Fruit fly (Drosophila melanogaster) whole organism, embryonic: Measurements from ENCODE around the gene Ku80.

ENCODE experiments used
- ATbp ChIP-seq: fragments of 200-800 bp; sonication (Bioruptor generic); optimal IDR thresholded peaks from 2 replicates; lab custom pipeline; 2017; ENCODE audit warnings: missing biosample characterization, mild to moderate bottlenecking, missing genetic modification characterization, missing genetic modification reagents
- Ada2b ChIP-seq: fragments of 200-800 bp; sonication (Bioruptor generic); IDR thresholded peaks from 2 replicates; pipeline ENCODE4 v1.3.6; 2022; ENCODE audit warnings: missing biosample characterization, missing genetic modification characterization
- Antp ChIP-seq: fragments of 200-800 bp; sonication (Bioruptor generic); optimal IDR thresholded peaks from 3 replicates; lab custom pipeline; 2016; ENCODE audit warnings: missing biosample characterization, missing genetic modification characterization
- Bgb ChIP-seq: fragments of 200-800 bp; sonication (Bioruptor generic); IDR thresholded peaks from 2 replicates; pipeline ENCODE4 v1.3.6; 2022; ENCODE audit warnings: missing biosample characterization, missing genetic modification characterization; ENCODE audit not compliant: partially characterized antibody
- Bteb2 ChIP-seq: fragments of 200-800 bp; sonication (Bioruptor generic); optimal IDR thresholded peaks from 2 replicates; lab custom pipeline; 2016; ENCODE audit warnings: missing biosample characterization, missing genetic modification characterization
- CG1024 ChIP-seq: fragments of 200-800 bp; sonication (Bioruptor generic); IDR thresholded peaks from 2 replicates; pipeline ENCODE4 v1.3.6; 2022; ENCODE audit warnings: missing biosample characterization, missing genetic modification characterization
- CG13123 ChIP-seq: fragments of 200-800 bp; sonication (Bioruptor generic); optimal IDR thresholded peaks from 2 replicates; lab custom pipeline; 2016; ENCODE audit warnings: missing biosample characterization, missing genetic modification characterization
- CG13624 ChIP-seq: fragments of 200-800 bp; sonication (Bioruptor generic); optimal IDR thresholded peaks from 2 replicates; lab custom pipeline; 2016; ENCODE audit warnings: missing biosample characterization, missing genetic modification characterization
- CG13775 ChIP-seq: fragments of 200-800 bp; sonication (Bioruptor generic); optimal IDR thresholded peaks from 3 replicates; lab custom pipeline; 2017; ENCODE audit warnings: missing biosample characterization, mild to moderate bottlenecking, missing genetic modification characterization
- CG14014 ChIP-seq: fragments of 200-800 bp; sonication (Bioruptor generic); IDR thresholded peaks from 2 replicates; pipeline ENCODE4 v1.3.6; 2022; ENCODE audit warnings: missing biosample characterization, missing genetic modification characterization
- CG16863 ChIP-seq: fragments of 200-800 bp; sonication (Bioruptor generic); optimal IDR thresholded peaks from 3 replicates; lab custom pipeline; 2016; ENCODE audit warnings: missing biosample characterization, missing genetic modification characterization
- CG17612 ChIP-seq: fragments of 200-800 bp; sonication (Bioruptor generic); IDR thresholded peaks from 2 replicates; pipeline ENCODE4 v1.3.6; 2022; ENCODE audit warnings: missing biosample characterization, missing genetic modification characterization
- CG2202 ChIP-seq: fragments of 200-800 bp; sonication (Bioruptor generic); optimal IDR thresholded peaks from 2 replicates; lab custom pipeline; 2018; ENCODE audit warnings: missing biosample characterization, mild to moderate bottlenecking, missing genetic modification characterization
- CG30431 ChIP-seq: fragments of 200-800 bp; sonication (Bioruptor generic); optimal IDR thresholded peaks from 2 replicates; lab custom pipeline; 2017; ENCODE audit warnings: missing biosample characterization, missing genetic modification characterization
- CG6654 ChIP-seq: fragments of 200-800 bp; sonication (Bioruptor generic); optimal IDR thresholded peaks from 2 replicates; lab custom pipeline; 2017; ENCODE audit warnings: missing biosample characterization, mild to moderate bottlenecking, missing genetic modification characterization
- CG6854 ChIP-seq: fragments of 200-800 bp; sonication (Bioruptor generic); optimal IDR thresholded peaks from 3 replicates; lab custom pipeline; 2017; ENCODE audit warnings: missing biosample characterization, mild to moderate bottlenecking, missing genetic modification characterization
- CG8089 ChIP-seq: fragments of 200-800 bp; sonication (Bioruptor generic); optimal IDR thresholded peaks from 3 replicates; lab custom pipeline; 2016; ENCODE audit warnings: missing biosample characterization, missing genetic modification characterization
- CG9797 ChIP-seq: fragments of 200-800 bp; sonication (Bioruptor generic); optimal IDR thresholded peaks from 3 replicates; lab custom pipeline; 2018; ENCODE audit warnings: missing biosample characterization, mild to moderate bottlenecking, missing genetic modification characterization
- Dbx ChIP-seq: fragments of 200-800 bp; sonication (Bioruptor generic); IDR thresholded peaks from 3 replicates; pipeline ENCODE4 v1.3.6; 2022; ENCODE audit warnings: missing biosample characterization, missing genetic modification characterization
- Dip3 ChIP-seq: fragments of 200-800 bp; sonication (Bioruptor generic); optimal IDR thresholded peaks from 3 replicates; lab custom pipeline; 2016; ENCODE audit warnings: missing biosample characterization, missing genetic modification characterization
- Dp ChIP-seq: fragments of 200-800 bp; sonication (Bioruptor generic); optimal IDR thresholded peaks from 2 replicates; lab custom pipeline; 2018; ENCODE audit warnings: missing biosample characterization, mild to moderate bottlenecking, missing genetic modification characterization, moderate library complexity
- Dref ChIP-seq: fragments of 200-800 bp; sonication (Bioruptor generic); IDR thresholded peaks from 2 replicates; pipeline ENCODE4 v1.3.6; 2022; ENCODE audit warnings: missing biosample characterization, missing genetic modification characterization
- Hand ChIP-seq: fragments of 200-800 bp; sonication (Bioruptor generic); optimal IDR thresholded peaks from 2 replicates; lab custom pipeline; 2017; ENCODE audit warnings: mild to moderate bottlenecking, missing biosample characterization, missing genetic modification reagents, missing genetic modification characterization
- Hr51 ChIP-seq, 2 experiments: fragments of 200-800 bp; sonication (Bioruptor generic); optimal IDR thresholded peaks; 2 replicates in 1 of 2; 3 replicates in 1 of 2; lab custom pipeline; 2016 to 2018; ENCODE audit warnings: missing biosample characterization in 2 of 2, missing genetic modification characterization in 2 of 2, mild to moderate bottlenecking in 1 of 2, moderate library complexity in 1 of 2
- Hr78 ChIP-seq, 2 experiments: fragments of 200-800 bp in 1 of 2; fragments of >200 bp in 1 of 2; sonication (Bioruptor generic) in 1 of 2; optimal IDR thresholded peaks; 2 replicates each; lab custom pipeline; 2017 to 2019; ENCODE audit warnings: missing biosample characterization in 2 of 2, missing genetic modification characterization in 2 of 2, mild to moderate bottlenecking in 1 of 2, moderate library complexity in 1 of 2
- MESR4 ChIP-seq: fragments of 200-800 bp; sonication (Bioruptor generic); optimal IDR thresholded peaks from 2 replicates; lab custom pipeline; 2018; ENCODE audit warnings: missing biosample characterization, mild to moderate bottlenecking, missing genetic modification characterization, moderate library complexity
- Meics ChIP-seq: fragments of 200-800 bp; sonication (Bioruptor generic); optimal IDR thresholded peaks from 2 replicates; lab custom pipeline; 2017; ENCODE audit warnings: missing biosample characterization, mild to moderate bottlenecking, missing genetic modification characterization
- Rfx ChIP-seq: fragments of 200-800 bp; sonication (Bioruptor generic); IDR thresholded peaks from 2 replicates; pipeline ENCODE4 v1.3.6; 2022; ENCODE audit warnings: missing biosample characterization, missing genetic modification characterization
- Taf1 ChIP-seq: fragments of 200-800 bp; sonication (Bioruptor generic); IDR thresholded peaks from 2 replicates; pipeline ENCODE4 v1.3.6; 2022; ENCODE audit warnings: missing biosample characterization, missing genetic modification characterization
- ato ChIP-seq: fragments of 200-800 bp; sonication (Bioruptor generic); IDR thresholded peaks from 2 replicates; pipeline ENCODE4 v1.3.6; 2022; ENCODE audit warnings: missing biosample characterization, missing genetic modification characterization; ENCODE audit not compliant: partially characterized antibody
- chm ChIP-seq: fragments of 200-800 bp; sonication (Bioruptor generic); IDR thresholded peaks from 2 replicates; pipeline ENCODE4 v1.3.6; 2022; ENCODE audit warnings: missing biosample characterization, missing genetic modification characterization
- cwo ChIP-seq: fragments of 200-800 bp; sonication (Bioruptor generic); optimal IDR thresholded peaks from 3 replicates; lab custom pipeline; 2017; ENCODE audit warnings: missing biosample characterization, missing genetic modification characterization, mild to moderate bottlenecking, moderate library complexity, missing genetic modification reagents
- da ChIP-seq: fragments of 200-800 bp; sonication (Bioruptor generic); optimal IDR thresholded peaks from 2 replicates; lab custom pipeline; 2016; ENCODE audit warnings: missing biosample characterization, missing genetic modification characterization
- dpn ChIP-seq, 2 experiments: fragments of 200-800 bp; sonication (Bioruptor generic); optimal IDR thresholded peaks; 3 replicates each; lab custom pipeline; 2016; ENCODE audit warnings: missing biosample characterization in 2 of 2, missing genetic modification characterization in 2 of 2
- fd96Cb ChIP-seq: fragments of 200-800 bp; sonication (Bioruptor generic); optimal IDR thresholded peaks from 2 replicates; lab custom pipeline; 2018; ENCODE audit warnings: missing biosample characterization, mild to moderate bottlenecking, missing genetic modification characterization, moderate library complexity
- gfzf ChIP-seq: fragments of 200-800 bp; sonication (Bioruptor generic); optimal IDR thresholded peaks from 2 replicates; lab custom pipeline; 2016; ENCODE audit warnings: missing biosample characterization, mild to moderate bottlenecking, missing genetic modification characterization, moderate library complexity
- jigr1 ChIP-seq: fragments of 200-800 bp; sonication (Bioruptor generic); IDR thresholded peaks from 3 replicates; pipeline ENCODE4 v1.3.6; 2022; ENCODE audit warnings: missing biosample characterization, missing genetic modification characterization
- kah ChIP-seq: fragments of 200-800 bp; sonication (Bioruptor generic); optimal IDR thresholded peaks from 2 replicates; lab custom pipeline; 2018; ENCODE audit warnings: missing biosample characterization, mild to moderate bottlenecking, missing genetic modification characterization
- kni ChIP-seq: fragments of 200-800 bp; sonication (Bioruptor generic); optimal IDR thresholded peaks from 3 replicates; lab custom pipeline; 2017; ENCODE audit warnings: mild to moderate bottlenecking, missing biosample characterization, missing genetic modification reagents, missing genetic modification characterization
- lilli ChIP-seq: fragments of 200-800 bp; sonication (Bioruptor generic); optimal IDR thresholded peaks from 3 replicates; lab custom pipeline; 2016; ENCODE audit warnings: missing biosample characterization, missing genetic modification characterization
- lola ChIP-seq, 3 experiments: fragments of >200 bp in 2 of 3; fragments of 200-800 bp in 1 of 3; sonication (Bioruptor generic) in 1 of 3; optimal IDR thresholded peaks; 2 replicates each; lab custom pipeline; 2017 to 2019; ENCODE audit warnings: missing biosample characterization in 3 of 3, missing genetic modification characterization in 3 of 3, mild to moderate bottlenecking in 1 of 3, moderate library complexity in 1 of 3
- nom ChIP-seq: fragments of 200-800 bp; sonication (Bioruptor generic); optimal IDR thresholded peaks from 2 replicates; lab custom pipeline; 2017; ENCODE audit warnings: missing biosample characterization, missing genetic modification characterization, mild to moderate bottlenecking, moderate library complexity, missing genetic modification reagents
- p53 ChIP-seq: fragments of 200-800 bp; sonication (Bioruptor generic); optimal IDR thresholded peaks from 2 replicates; lab custom pipeline; 2016; ENCODE audit warnings: missing biosample characterization, missing genetic modification characterization
- run ChIP-seq: fragments of 200-800 bp; sonication (Bioruptor generic); optimal IDR thresholded peaks from 3 replicates; lab custom pipeline; 2018; ENCODE audit warnings: missing biosample characterization, mild to moderate bottlenecking, missing genetic modification characterization
- sens-2 ChIP-seq: fragments of 200-800 bp; sonication (Bioruptor generic); IDR thresholded peaks from 2 replicates; pipeline ENCODE4 v1.3.6; 2022; ENCODE audit warnings: missing biosample characterization, missing genetic modification characterization
- stc ChIP-seq: fragments of 200-800 bp; sonication (Bioruptor generic); IDR thresholded peaks from 2 replicates; pipeline ENCODE4 v1.3.6; 2022; ENCODE audit warnings: missing biosample characterization, missing genetic modification characterization
- tin ChIP-seq: fragments of 200-800 bp; sonication (Bioruptor generic); optimal IDR thresholded peaks from 3 replicates; lab custom pipeline; 2016; ENCODE audit warnings: missing biosample characterization, missing genetic modification characterization
- vvl ChIP-seq: fragments of 200-800 bp; sonication (Bioruptor generic); IDR thresholded peaks from 2 replicates; pipeline ENCODE4 v1.3.6; 2022; ENCODE audit warnings: missing biosample characterization, missing genetic modification characterization

Ku80 gene

dm6 chr2L:15750523-15751258 lies 20.3 kb downstream of the Ku80 start, which contains the start of gene ND-B17 (continued):
- peak in 1 of 3 experiments; percentile 20 for TF ChIP-seq lola (GFP tag; optimal IDR thresholded peaks at IDR 0.05; lab: Kevin White, UChicago)
- TF ChIP-seq CG13624, result peak; percentile 35
- peak; percentile 0 for TF ChIP-seq Bteb2 (GFP tag; lab: Kevin White, UChicago)
- TF ChIP-seq CG14014 (GFP tag; lab: Robert Waterston, UW), result peak; percentile 50; the same call in 1 of the 2 replicates
- peak; percentile 86 for TF ChIP-seq MESR4 (GFP tag; lab: Kevin White, UChicago)
- no peak for TF ChIP-seq ATbp (GFP tag; lab: Kevin White, UChicago)
- TF ChIP-seq kni, result no peak
- peak; percentile 19 for TF ChIP-seq p53 (GFP tag; lab: Kevin White, UChicago)
- no peak for TF ChIP-seq kah
- TF ChIP-seq CG2202, result no peak
- TF ChIP-seq sens-2 (GFP tag; lab: Robert Waterston, UW), result peak; percentile 35; the same call in 1 of the 2 replicates
- TF ChIP-seq lilli (GFP tag; lab: Kevin White, UChicago), result peak; percentile 67
- no peak for TF ChIP-seq CG6854
- peak; percentile 79 for TF ChIP-seq CG9797 (GFP tag; lab: Kevin White, UChicago)
- TF ChIP-seq Dip3 (GFP tag; lab: Kevin White, UChicago), result peak; percentile 20
- peak; percentile 37; the same call in 1 of the 2 replicates for TF ChIP-seq Dref (GFP tag; lab: Robert Waterston, UW)
- TF ChIP-seq Taf1 (GFP tag; lab: Robert Waterston, UW), result no peak
- peak; percentile 57 for TF ChIP-seq CG16863
- no peak for TF ChIP-seq cwo (GFP tag; lab: Kevin White, UChicago)
- TF ChIP-seq ato (GFP tag; lab: Robert Waterston, UW), result 0 out of 2 replicates have a peak, but pooled peaks have one; percentile 7
- no peak for TF ChIP-seq Hr78 (GFP tag; optimal IDR thresholded peaks at IDR 0.05; lab: Kevin White, UChicago)
- no peak for TF ChIP-seq run
- 0 out of 2 replicates have a peak, but pooled peaks have one; percentile 8 for TF ChIP-seq CG17612 (GFP tag; lab: Robert Waterston, UW)
- TF ChIP-seq nom, result no peak
- TF ChIP-seq CG13775 (GFP tag; lab: Kevin White, UChicago), result peak; percentile 1
- peak; percentile 76 for TF ChIP-seq gfzf (GFP tag; lab: Kevin White, UChicago)
- TF ChIP-seq stc (GFP tag; lab: Robert Waterston, UW), result 0 out of 2 replicates have a peak, but pooled peaks have one; percentile 21
- TF ChIP-seq chm (GFP tag; lab: Robert Waterston, UW), result peak; percentile 67
- peak; percentile 68 for TF ChIP-seq Antp (GFP tag; lab: Kevin White, UChicago)
- no peak for TF ChIP-seq Hand (GFP tag; lab: Kevin White, UChicago)
- TF ChIP-seq CG30431 (GFP tag; lab: Kevin White, UChicago), result no peak
- TF ChIP-seq Dp (GFP tag; lab: Kevin White, UChicago), result peak; percentile 18
- TF ChIP-seq vvl (GFP tag; lab: Robert Waterston, UW), result peak; percentile 59; the same call in 1 of the 2 replicates
- TF ChIP-seq Bgb (GFP tag; lab: Robert Waterston, UW), result no peak; the same call in 1 of the 2 replicates
- TF ChIP-seq Dbx (GFP tag; lab: Robert Waterston, UW), result peak; percentile 38; the same call in 1 of the 3 replicates
- TF ChIP-seq tin (GFP tag; lab: Kevin White, UChicago), result peak; percentile 37
- no peak for TF ChIP-seq jigr1 (GFP tag; lab: Robert Waterston, UW)
- TF ChIP-seq fd96Cb (tag; lab: Kevin White, UChicago), result no peak
- TF ChIP-seq da, result peak; percentile 41
- no peak for TF ChIP-seq CG6654 (GFP tag; lab: Kevin White, UChicago)
- no peak for TF ChIP-seq CG13123 (GFP tag; lab: Kevin White, UChicago)
- TF ChIP-seq Ada2b (GFP tag; lab: Robert Waterston, UW), result peak; percentile 27; the same call in 1 of the 2 replicates
- TF ChIP-seq Rfx, result peak; percentile 81
- TF ChIP-seq Meics, result no peak
- TF ChIP-seq CG1024 (GFP tag; lab: Robert Waterston, UW), result peak; percentile 39; the same call in 1 of the 2 replicates
- peak; percentile 26 to 69 for TF ChIP-seq dpn (GFP tag; optimal IDR thresholded peaks at IDR 0.05; lab: Kevin White, UChicago)
- peak; percentile 39 for TF ChIP-seq CG8089 (GFP tag; lab: Kevin White, UChicago)
- TF ChIP-seq Hr51 (GFP tag; optimal IDR thresholded peaks at IDR 0.05; lab: Kevin White, UChicago), result peak in 1 of 2 experiments; percentile 37
